Worm (Caenorhabditis elegans): Measurements from ENCODE around the gene C40H1.8.

C40H1.8 gene

ce11 chrIII:9340025-9340424 is 25.5 kb downstream of the C40H1.8 start:
- TF ChIP-seq unc-62 (GFP tag; optimal IDR thresholded peaks at IDR 0.05 in 1 of 2) (peak in 1 of 2 experiments; percentile 93), unc-62 (tag; optimal IDR thresholded peaks at IDR 0.05) (no peak), ctbp-1 (GFP tag; IDR thresholded peaks at IDR 0.05) (no peak)

ce11 chrIII:9344347-9344746 is 29.8 kb downstream of the C40H1.8 start, which contains the start of gene emb-9:
Gene emb-9, minus strand, starts transcription at chrIII:9344447.
- TF ChIP-seq ceh-44 (GFP tag; IDR thresholded peaks at IDR 0.05): no peak
- TF ChIP-seq zag-1 (tag; optimal IDR thresholded peaks at IDR 0.05): no peak
- no peak for TF ChIP-seq saeg-2 (GFP tag; IDR thresholded peaks at IDR 0.05)
- TF ChIP-seq mep-1 (tag; optimal IDR thresholded peaks at IDR 0.05): no peak
- TF ChIP-seq lin-13 (GFP tag; optimal IDR thresholded peaks at IDR 0.05): no peak
- no peak for TF ChIP-seq aly-2 (tag; optimal IDR thresholded peaks at IDR 0.05)
- no peak for TF ChIP-seq zfp-3 (GFP tag; conservative IDR thresholded peaks at IDR 0.05)
- TF ChIP-seq madf-9 (GFP tag; conservative IDR thresholded peaks at IDR 0.05): no peak
- TF ChIP-seq nhr-41 (GFP tag; IDR thresholded peaks at IDR 0.05): no peak

- TF ChIP-seq F37D6.2 (tag; optimal IDR thresholded peaks at IDR 0.05) (no peak), snpc-1.2 (GFP tag; IDR thresholded peaks at IDR 0.05) (no peak), unc-62 (GFP tag; optimal IDR thresholded peaks at IDR 0.05 in 1 of 2) (peak in 1 of 2 experiments; percentile 83), unc-62 (tag; optimal IDR thresholded peaks at IDR 0.05) (no peak), hlh-11 (tag; optimal IDR thresholded peaks at IDR 0.05) (peak; percentile 16)
Measured at ce11 chrIII:9346114-9346513, 31.6 kb downstream of the C40H1.8 start.

- TF ChIP-seq hlh-11 (tag; optimal IDR thresholded peaks at IDR 0.05) (peak; percentile 35), duxl-1 (tag; optimal IDR thresholded peaks at IDR 0.05; ENCODE audit: poor library complexity) (no peak), aha-1 (tag) (peak; percentile 53), set-16 (GFP tag; IDR thresholded peaks at IDR 0.05) (peak; percentile 34; the same call in 1 of the 2 replicates), Y75B8A.6 (GFP tag; IDR thresholded peaks at IDR 0.05) (no peak), mes-2 (tag; optimal IDR thresholded peaks at IDR 0.05; ENCODE audit: poor library complexity, severe bottlenecking) (peak; percentile 17), dmd-9 (GFP tag; IDR thresholded peaks at IDR 0.05) (no peak)
Measured at ce11 chrIII:9346722-9347121, 32.2 kb downstream of the C40H1.8 start.

- no peak for TF ChIP-seq ceh-32 (tag; optimal IDR thresholded peaks at IDR 0.05; ENCODE audit: poor library complexity)
- TF ChIP-seq hlh-11 (tag; optimal IDR thresholded peaks at IDR 0.05): peak; percentile 26
- TF ChIP-seq set-16 (GFP tag; IDR thresholded peaks at IDR 0.05): peak; percentile 53
- no peak for TF ChIP-seq lsy-2 (tag; optimal IDR thresholded peaks at IDR 0.05)
- TF ChIP-seq ceh-28 (tag; optimal IDR thresholded peaks at IDR 0.05): no peak
- TF ChIP-seq attf-4 (tag; optimal IDR thresholded peaks at IDR 0.05): no peak
- no peak for TF ChIP-seq nhr-11 (tag; optimal IDR thresholded peaks at IDR 0.05)
- peak; percentile 79 for TF ChIP-seq hlh-30 (tag; optimal IDR thresholded peaks at IDR 0.05; ENCODE audit: insufficient read depth)
- no peak for TF ChIP-seq duxl-1 (tag; optimal IDR thresholded peaks at IDR 0.05; ENCODE audit: poor library complexity)
- TF ChIP-seq pha-4 (GFP tag; IDR thresholded peaks at IDR 0.05): no peak; the same call in 1 of the 2 replicates
- no peak for TF ChIP-seq pha-4 (tag; optimal IDR thresholded peaks at IDR 0.05)
- TF ChIP-seq R02D3.7 (tag; optimal IDR thresholded peaks at IDR 0.05): no peak
- no peak for TF ChIP-seq hif-1 (tag; optimal IDR thresholded peaks at IDR 0.05)
Measured at ce11 chrIII:9353814-9354213, 39.3 kb downstream of the C40H1.8 start.

ce11 chrIII:9355412-9355969 is 41.0 kb downstream of the C40H1.8 start, which contains the start of gene chtb-1:
Gene chtb-1, minus strand, starts transcription at chrIII:9355462.
- TF ChIP-seq set-16 (GFP tag; IDR thresholded peaks at IDR 0.05) (peak; percentile 52), F10B5.3 (tag; optimal IDR thresholded peaks at IDR 0.05) (no peak)

Measured in whole organism, L4 larva.